Worm (Caenorhabditis elegans) whole organism, L4/young adult: ENCODE measurements around the gene sedl-1.

Experiments
- W03F9.2 ChIP-seq: fragments of 150-350 bp; optimal IDR thresholded peaks from 2 replicates; lab custom pipeline; 2014; ENCODE audit warnings: missing biosample characterization, missing genetic modification characterization
- dao-5 ChIP-seq: sonication (generic microtip); optimal IDR thresholded peaks from 2 replicates; lab custom pipeline; 2016; ENCODE audit warnings: missing genotype, missing genetic modification characterization, moderate library complexity, missing compliant biosample characterization
- him-1 ChIP-seq: sonication (generic microtip); optimal IDR thresholded peaks from 2 replicates; lab custom pipeline; 2016; ENCODE audit warnings: missing genotype, missing genetic modification reagents, missing genetic modification characterization, missing compliant biosample characterization

- no peak for TF ChIP-seq him-1 (tag; lab: Kevin White, UChicago)
- no peak for TF ChIP-seq dao-5
- no peak for TF ChIP-seq W03F9.2 (tag; lab: Kevin White, UChicago)
Observed at ce11 chrX:1419163-1419696, 20.8 kb downstream of the sedl-1 start, which contains the start of gene F19G12.9.
